Fruit fly (Drosophila melanogaster): Measurements from ENCODE around the gene tnc.

The tnc gene

DNA sequence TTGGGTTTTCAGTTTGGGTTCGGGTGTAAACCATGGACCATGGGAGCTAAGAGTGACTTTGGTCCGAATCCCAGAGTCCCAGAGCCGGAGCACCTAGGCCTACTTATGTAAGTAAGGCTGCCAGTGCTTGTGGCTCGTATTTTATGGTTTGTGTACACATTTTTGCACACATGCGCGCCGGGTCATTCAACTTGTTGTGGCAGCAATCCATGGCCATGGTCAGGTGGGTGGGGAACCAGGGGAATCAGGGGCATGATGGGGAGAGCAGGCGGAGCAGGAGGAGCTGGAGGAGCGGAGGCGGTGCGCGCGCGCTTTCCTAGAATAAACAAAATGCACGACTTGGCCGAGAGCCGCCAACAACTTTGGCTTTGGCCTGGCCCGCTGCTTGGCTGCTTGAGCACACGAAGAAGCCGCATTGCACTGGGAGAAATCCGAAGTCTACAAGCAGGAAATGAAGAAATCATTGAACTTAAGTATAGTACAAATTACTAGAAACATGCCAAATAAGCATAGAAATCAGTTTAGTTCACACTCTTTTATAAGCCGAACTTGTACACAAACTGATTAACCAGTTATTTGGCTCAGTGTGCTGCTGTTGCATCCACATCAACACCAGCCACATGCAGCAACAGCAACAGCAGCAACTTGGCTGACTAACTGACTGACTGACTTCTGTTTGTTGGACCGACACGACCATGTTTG lies 25.7 kb downstream of the tnc start (continued):
- peak; percentile 16 for TF ChIP-seq sens (GFP tag)
- no peak for TF ChIP-seq hkb (optimal IDR thresholded peaks at IDR 0.05)
- no peak for TF ChIP-seq hkb (GFP tag; IDR thresholded peaks at IDR 0.05)
- TF ChIP-seq CG4404 (GFP tag; IDR thresholded peaks at IDR 0.05), result peak; percentile 34; the same call in 1 of the 2 replicates
- TF ChIP-seq H15 (GFP tag; IDR thresholded peaks at IDR 0.05), result no peak
- 0 out of 2 replicates have a peak, but pooled peaks have one; percentile 12 for TF ChIP-seq sisA (GFP tag; IDR thresholded peaks at IDR 0.05)
- no peak for TF ChIP-seq prd (optimal IDR thresholded peaks at IDR 0.05)
- TF ChIP-seq prd (GFP tag; IDR thresholded peaks at IDR 0.05), result peak; percentile 45; the same call in 1 of the 3 replicates
- TF ChIP-seq wek (GFP tag; optimal IDR thresholded peaks at IDR 0.05), result no peak
- no peak for TF ChIP-seq bcd (GFP tag; optimal IDR thresholded peaks at IDR 0.05)
- no peak for TF ChIP-seq CG11456 (GFP tag; IDR thresholded peaks at IDR 0.05)
- TF ChIP-seq CG10979 (tag; optimal IDR thresholded peaks at IDR 0.05), result peak; percentile 40
- TF ChIP-seq nom (GFP tag; optimal IDR thresholded peaks at IDR 0.05), result peak; percentile 80
- TF ChIP-seq Gug (GFP tag; IDR thresholded peaks at IDR 0.05), result no peak
- peak; percentile 92 for TF ChIP-seq Drgx (GFP tag; IDR thresholded peaks at IDR 0.05)
- TF ChIP-seq CG10267 (tag; optimal IDR thresholded peaks at IDR 0.05), result no peak
- no peak for TF ChIP-seq CG17186 (GFP tag; optimal IDR thresholded peaks at IDR 0.05)
- TF ChIP-seq CG18476 (GFP tag; optimal IDR thresholded peaks at IDR 0.05), result no peak
- no peak for TF ChIP-seq Taf1 (GFP tag; IDR thresholded peaks at IDR 0.05)
- no peak for TF ChIP-seq YL-1 (GFP tag; optimal IDR thresholded peaks at IDR 0.05)
- no peak for TF ChIP-seq vfl (GFP tag; optimal IDR thresholded peaks at IDR 0.05)
- no peak for TF ChIP-seq trh (GFP tag; optimal IDR thresholded peaks at IDR 0.05)
- TF ChIP-seq repo (GFP tag; optimal IDR thresholded peaks at IDR 0.05), result no peak
- TF ChIP-seq Sox100B (GFP tag; optimal IDR thresholded peaks at IDR 0.05), result no peak
- TF ChIP-seq CG16815 (GFP tag; optimal IDR thresholded peaks at IDR 0.05), result no peak
- TF ChIP-seq sna (GFP tag; IDR thresholded peaks at IDR 0.05; ENCODE audit: partially characterized antibody), result no peak
- TF ChIP-seq CG5180 (GFP tag; optimal IDR thresholded peaks at IDR 0.05), result no peak
- peak; percentile 38 to 83 for TF ChIP-seq bsh (GFP tag; optimal IDR thresholded peaks at IDR 0.05)
- TF ChIP-seq CG32772 (GFP tag; IDR thresholded peaks at IDR 0.05), result no peak
- TF ChIP-seq CG7839 (tag; optimal IDR thresholded peaks at IDR 0.05), result no peak
- TF ChIP-seq scrt (GFP tag; optimal IDR thresholded peaks at IDR 0.05), result no peak
- no peak for TF ChIP-seq CG12299 (tag; optimal IDR thresholded peaks at IDR 0.05)
- 0 out of 2 replicates have a peak, but pooled peaks have one; percentile 26 for TF ChIP-seq CG17328 (GFP tag; IDR thresholded peaks at IDR 0.05)
- TF ChIP-seq vvl (GFP tag; IDR thresholded peaks at IDR 0.05), result 0 out of 2 replicates have a peak, but pooled peaks have one; percentile 27
- TF ChIP-seq CG15696 (tag; optimal IDR thresholded peaks at IDR 0.05), result no peak
- TF ChIP-seq CG3407 (GFP tag; optimal IDR thresholded peaks at IDR 0.05), result no peak
- no peak for TF ChIP-seq lola (GFP tag; optimal IDR thresholded peaks at IDR 0.05)

DNA sequence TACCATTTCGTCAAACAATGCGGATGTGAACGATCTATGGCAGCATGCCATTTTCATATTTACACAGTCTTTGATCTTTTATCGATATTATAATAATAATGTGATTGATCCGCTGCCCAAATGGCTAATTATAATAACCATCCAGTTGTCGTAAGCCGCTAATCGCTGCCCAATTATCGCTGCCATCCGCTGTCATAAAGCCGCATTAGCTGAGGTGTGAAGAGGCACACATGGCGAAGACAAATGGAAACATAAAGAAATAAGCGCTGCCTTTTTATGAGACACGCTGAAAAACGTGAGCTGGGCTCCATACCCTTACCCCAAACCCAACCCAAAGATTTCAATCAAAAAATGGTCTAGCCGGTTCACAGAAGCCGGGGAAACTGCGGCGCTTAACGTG lies 27.8 kb downstream of the tnc start:
- peak; percentile 11 for TF ChIP-seq Ets65A (GFP tag)
- no peak for TF ChIP-seq bbx (GFP tag; IDR thresholded peaks at IDR 0.05; ENCODE audit: partially characterized antibody)
- peak; percentile 51 for TF ChIP-seq CG15269 (tag; optimal IDR thresholded peaks at IDR 0.05)
- TF ChIP-seq Dfd (GFP tag; optimal IDR thresholded peaks at IDR 0.05), result no peak
- TF ChIP-seq Awh (GFP tag; IDR thresholded peaks at IDR 0.05), result 0 out of 2 replicates have a peak, but pooled peaks have one; percentile 25
- no peak for TF ChIP-seq fd96Cb (tag; optimal IDR thresholded peaks at IDR 0.05)
- peak; percentile 96 for TF ChIP-seq oc (tag; optimal IDR thresholded peaks at IDR 0.05)
- TF ChIP-seq CG15514 (GFP tag; optimal IDR thresholded peaks at IDR 0.05), result no peak
- no peak for TF ChIP-seq CG13624 (GFP tag; optimal IDR thresholded peaks at IDR 0.05)
- no peak for TF ChIP-seq CG14441 (GFP tag; IDR thresholded peaks at IDR 0.05)
- no peak for TF ChIP-seq Spps (tag; optimal IDR thresholded peaks at IDR 0.05)
- TF ChIP-seq chinmo (GFP tag; IDR thresholded peaks at IDR 0.05; ENCODE audit: partially characterized antibody), result 0 out of 4 replicates have a peak, but pooled peaks have one; percentile 35
- no peak for TF ChIP-seq repo (GFP tag; optimal IDR thresholded peaks at IDR 0.05)
- no peak for TF ChIP-seq kah (GFP tag; optimal IDR thresholded peaks at IDR 0.05)
- TF ChIP-seq grn (GFP tag; optimal IDR thresholded peaks at IDR 0.05), result peak; percentile 32
- no peak for TF ChIP-seq CG30431 (GFP tag; optimal IDR thresholded peaks at IDR 0.05)
